Fruit fly (Drosophila melanogaster) whole organism, embryonic: Measurements from ENCODE around the gene Sec23.

Experiments
- B-H1 ChIP-seq: fragments of 200-800 bp; sonication (Bioruptor generic); IDR thresholded peaks from 3 replicates; pipeline ENCODE4 v1.3.6; 2022; ENCODE audit warnings: missing biosample characterization, missing genetic modification characterization
- CG1024 ChIP-seq: fragments of 200-800 bp; sonication (Bioruptor generic); IDR thresholded peaks from 2 replicates; pipeline ENCODE4 v1.3.6; 2022; ENCODE audit warnings: missing biosample characterization, missing genetic modification characterization
- CG11247 ChIP-seq: fragments of 200-800 bp; sonication (Bioruptor generic); IDR thresholded peaks from 2 replicates; pipeline ENCODE4 v1.3.6; 2022; ENCODE audit warnings: missing biosample characterization, missing genetic modification characterization
- CG11398 ChIP-seq: fragments of 200-800 bp; sonication (Bioruptor generic); optimal IDR thresholded peaks from 2 replicates; lab custom pipeline; 2016; ENCODE audit warnings: missing biosample characterization, missing genetic modification characterization
- CG13296 ChIP-seq: fragments of 200-800 bp; sonication (Bioruptor generic); optimal IDR thresholded peaks from 3 replicates; lab custom pipeline; 2018; ENCODE audit warnings: missing biosample characterization, mild to moderate bottlenecking, missing genetic modification characterization
- CG13424 ChIP-seq: fragments of 200-800 bp; sonication (Bioruptor generic); optimal IDR thresholded peaks from 2 replicates; lab custom pipeline; 2019; ENCODE audit warnings: missing biosample characterization, mild to moderate bottlenecking, missing genetic modification characterization, moderate library complexity
- CG15073 ChIP-seq: fragments of 200-800 bp; sonication (Bioruptor generic); optimal IDR thresholded peaks from 2 replicates; lab custom pipeline; 2016; ENCODE audit warnings: missing biosample characterization, missing genetic modification characterization
- CG15269 ChIP-seq: fragments of 200-800 bp; sonication (Bioruptor generic); optimal IDR thresholded peaks from 2 replicates; lab custom pipeline; 2018; ENCODE audit warnings: missing biosample characterization, mild to moderate bottlenecking, missing genetic modification characterization, moderate library complexity
- CG1602 ChIP-seq: fragments of 200-800 bp; sonication (Bioruptor generic); optimal IDR thresholded peaks from 3 replicates; lab custom pipeline; 2016; ENCODE audit warnings: missing biosample characterization, missing genetic modification characterization
- CG16779 ChIP-seq: fragments of 200-800 bp; sonication (Bioruptor generic); IDR thresholded peaks from 2 replicates; pipeline ENCODE4 v1.3.6; 2022; ENCODE audit warnings: missing biosample characterization, missing genetic modification characterization
- CG16815 ChIP-seq: fragments of 200-800 bp; sonication (Bioruptor generic); optimal IDR thresholded peaks from 3 replicates; lab custom pipeline; 2017; ENCODE audit warnings: missing biosample characterization, mild to moderate bottlenecking, missing genetic modification characterization
- CG17912 ChIP-seq: fragments of 200-800 bp; sonication (Bioruptor generic); optimal IDR thresholded peaks from 2 replicates; lab custom pipeline; 2018; ENCODE audit warnings: missing biosample characterization, mild to moderate bottlenecking, missing genetic modification characterization
- CG1792 ChIP-seq: fragments of 200-800 bp; sonication (Bioruptor generic); optimal IDR thresholded peaks from 2 replicates; lab custom pipeline; 2016; ENCODE audit warnings: missing biosample characterization, missing genetic modification characterization
- CG2129 ChIP-seq: fragments of 200-800 bp; sonication (Bioruptor generic); IDR thresholded peaks from 2 replicates; pipeline ENCODE4 v1.3.6; 2022; ENCODE audit warnings: missing biosample characterization, missing genetic modification characterization; ENCODE audit not compliant: partially characterized antibody
- CG3065 ChIP-seq: fragments of 200-800 bp; sonication (Bioruptor generic); optimal IDR thresholded peaks from 2 replicates; lab custom pipeline; 2016; ENCODE audit warnings: missing biosample characterization, missing genetic modification characterization
- CG32532 ChIP-seq: fragments of 200-800 bp; sonication (Bioruptor generic); IDR thresholded peaks from 2 replicates; pipeline ENCODE4 v1.3.6; 2022; ENCODE audit warnings: missing biosample characterization, missing genetic modification characterization
- CG34422 ChIP-seq: fragments of 200-800 bp; sonication (Bioruptor generic); IDR thresholded peaks from 3 replicates; pipeline ENCODE4 v1.3.6; 2022; ENCODE audit warnings: missing biosample characterization, missing genetic modification characterization
- CG43689 ChIP-seq: fragments of 200-800 bp; sonication (Bioruptor generic); IDR thresholded peaks from 2 replicates; pipeline ENCODE4 v1.3.6; 2022; ENCODE audit warnings: missing biosample characterization, missing genetic modification characterization
- CG5245 ChIP-seq: fragments of 200-800 bp; sonication (Bioruptor generic); optimal IDR thresholded peaks from 3 replicates; lab custom pipeline; 2016; ENCODE audit warnings: missing biosample characterization, missing genetic modification characterization
- CG7839 ChIP-seq: fragments of 200-800 bp; sonication (Bioruptor generic); optimal IDR thresholded peaks from 3 replicates; lab custom pipeline; 2018; ENCODE audit warnings: missing biosample characterization, mild to moderate bottlenecking, missing genetic modification characterization, moderate library complexity
- CG9215 ChIP-seq: fragments of 200-800 bp; sonication (Bioruptor generic); IDR thresholded peaks from 2 replicates; pipeline ENCODE4 v1.3.6; 2022; ENCODE audit warnings: missing biosample characterization, missing genetic modification characterization
- CG9437 ChIP-seq: fragments of 200-800 bp; sonication (Bioruptor generic); optimal IDR thresholded peaks from 2 replicates; lab custom pipeline; 2018; ENCODE audit warnings: missing biosample characterization, mild to moderate bottlenecking, missing genetic modification characterization
- Dfd ChIP-seq, 2 experiments: fragments of >200 bp; optimal IDR thresholded peaks; 2 replicates each; lab custom pipeline; 2017; ENCODE audit warnings: missing biosample characterization in 2 of 2, missing genetic modification characterization in 2 of 2
- E2f1 ChIP-seq: fragments of 200-800 bp; sonication (Bioruptor generic); IDR thresholded peaks from 2 replicates; pipeline ENCODE4 v1.3.6; 2022; ENCODE audit warnings: missing biosample characterization, missing genetic modification characterization
- Ets97D ChIP-seq: fragments of 200-800 bp; sonication (Bioruptor generic); optimal IDR thresholded peaks from 3 replicates; lab custom pipeline; 2016; ENCODE audit warnings: missing biosample characterization, missing genetic modification characterization
- Fer2 ChIP-seq: fragments of 200-800 bp; sonication (Bioruptor generic); optimal IDR thresholded peaks from 2 replicates; lab custom pipeline; 2018; ENCODE audit warnings: missing biosample characterization, mild to moderate bottlenecking, missing genetic modification characterization, moderate library complexity
- H2.0 ChIP-seq: fragments of 200-800 bp; sonication (Bioruptor generic); IDR thresholded peaks from 2 replicates; pipeline ENCODE4 v1.3.6; 2022; ENCODE audit warnings: missing biosample characterization, missing genetic modification characterization
- HLH3B ChIP-seq: fragments of 200-800 bp; sonication (Bioruptor generic); IDR thresholded peaks from 2 replicates; pipeline ENCODE4 v1.3.6; 2022; ENCODE audit warnings: missing biosample characterization, missing genetic modification characterization
- Lim3 ChIP-seq: fragments of 200-800 bp; sonication (Bioruptor generic); IDR thresholded peaks from 2 replicates; pipeline ENCODE4 v1.3.6; 2022; ENCODE audit warnings: missing biosample characterization, missing genetic modification characterization
- Pdp1 ChIP-seq, 2 experiments: fragments of 200-800 bp; sonication (Bioruptor generic); optimal IDR thresholded peaks; 3 replicates each; lab custom pipeline; 2016; ENCODE audit warnings: missing biosample characterization in 2 of 2, missing genetic modification characterization in 2 of 2, mild to moderate bottlenecking in 1 of 2, moderate library complexity in 1 of 2
- Scr ChIP-seq: fragments of 200-800 bp; sonication (Bioruptor generic); IDR thresholded peaks from 2 replicates; pipeline ENCODE4 v1.3.6; 2022; ENCODE audit warnings: missing biosample characterization, missing genetic modification characterization; ENCODE audit not compliant: partially characterized antibody
- Tbp ChIP-seq: fragments of >200 bp; optimal IDR thresholded peaks from 2 replicates; lab custom pipeline; 2018; ENCODE audit warnings: missing biosample characterization, missing genetic modification characterization
- ase ChIP-seq: fragments of 200-800 bp; sonication (Bioruptor generic); IDR thresholded peaks from 3 replicates; pipeline ENCODE4 v1.3.6; 2022; ENCODE audit warnings: missing biosample characterization, missing genetic modification characterization
- az2 ChIP-seq: fragments of 200-800 bp; sonication (Bioruptor generic); optimal IDR thresholded peaks from 3 replicates; lab custom pipeline; 2016; ENCODE audit warnings: missing biosample characterization, missing genetic modification characterization
- dmrt99B ChIP-seq: fragments of 200-800 bp; sonication (Bioruptor generic); optimal IDR thresholded peaks from 2 replicates; lab custom pipeline; 2018; ENCODE audit warnings: missing biosample characterization, mild to moderate bottlenecking, missing genetic modification characterization, moderate library complexity
- dysf ChIP-seq: fragments of 200-800 bp; sonication (Bioruptor generic); IDR thresholded peaks from 3 replicates; pipeline ENCODE4 v1.3.6; 2022; ENCODE audit warnings: missing biosample characterization, missing genetic modification characterization
- fu2 ChIP-seq: fragments of 200-800 bp; sonication (Bioruptor generic); optimal IDR thresholded peaks from 2 replicates; lab custom pipeline; 2016; ENCODE audit warnings: missing biosample characterization, missing genetic modification characterization
- grn ChIP-seq: fragments of 200-800 bp; sonication (Bioruptor generic); optimal IDR thresholded peaks from 3 replicates; lab custom pipeline; 2017; ENCODE audit warnings: missing biosample characterization, missing genetic modification characterization
- gt ChIP-seq: fragments of 200-800 bp; sonication (Bioruptor generic); IDR thresholded peaks from 2 replicates; pipeline ENCODE4 v1.3.6; 2022; ENCODE audit warnings: missing biosample characterization, missing genetic modification characterization
- h ChIP-seq: fragments of >200 bp; optimal IDR thresholded peaks from 2 replicates; lab custom pipeline; 2017
- her ChIP-seq: fragments of 200-800 bp; sonication (Bioruptor generic); optimal IDR thresholded peaks from 2 replicates; lab custom pipeline; 2016; ENCODE audit warnings: missing biosample characterization, missing genetic modification characterization
- mld ChIP-seq: fragments of 200-800 bp; sonication (Bioruptor generic); IDR thresholded peaks from 3 replicates; pipeline ENCODE4 v1.3.6; 2022; ENCODE audit warnings: missing biosample characterization, missing genetic modification characterization; ENCODE audit not compliant: partially characterized antibody
- oc ChIP-seq: fragments of 200-800 bp; sonication (Bioruptor generic); optimal IDR thresholded peaks from 2 replicates; lab custom pipeline; 2018; ENCODE audit warnings: missing biosample characterization, mild to moderate bottlenecking, missing genetic modification characterization, moderate library complexity
- pan ChIP-seq, 4 experiments: fragments of >200 bp in 3 of 4; fragments of 200-800 bp in 1 of 4; sonication (Bioruptor generic) in 1 of 4; optimal IDR thresholded peaks in 3 of 4; IDR thresholded peaks in 1 of 4; 2 replicates each; pipeline versions ENCODE4 v1.3.6 to Lab custom; 2017 to 2022; ENCODE audit warnings: missing biosample characterization in 2 of 4, missing genetic modification characterization in 2 of 4, mixed read lengths in 1 of 4
- pnt ChIP-seq: fragments of 200-800 bp; sonication (Bioruptor generic); optimal IDR thresholded peaks from 3 replicates; lab custom pipeline; 2016; ENCODE audit warnings: missing biosample characterization, missing genetic modification characterization
- schlank ChIP-seq: fragments of 200-800 bp; sonication (Bioruptor generic); optimal IDR thresholded peaks from 2 replicates; lab custom pipeline; 2018; ENCODE audit warnings: missing biosample characterization, mild to moderate bottlenecking, missing genetic modification characterization
- seq ChIP-seq: fragments of 200-800 bp; sonication (Bioruptor generic); IDR thresholded peaks from 2 replicates; pipeline ENCODE4 v1.3.6; 2022; ENCODE audit warnings: missing biosample characterization, missing genetic modification characterization
- tll ChIP-seq, 2 experiments: fragments of 200-800 bp in 1 of 2; fragments of >200 bp in 1 of 2; sonication (Bioruptor generic) in 1 of 2; optimal IDR thresholded peaks; 2 replicates each; lab custom pipeline; 2017 to 2019; ENCODE audit warnings: missing biosample characterization in 2 of 2, missing genetic modification characterization in 2 of 2, mild to moderate bottlenecking in 1 of 2, moderate library complexity in 1 of 2
- zf30C ChIP-seq: fragments of 200-800 bp; sonication (Bioruptor generic); optimal IDR thresholded peaks from 3 replicates; lab custom pipeline; 2018; ENCODE audit warnings: missing biosample characterization, mild to moderate bottlenecking, missing genetic modification characterization
- zfh2 ChIP-seq: fragments of 200-800 bp; sonication (Bioruptor generic); optimal IDR thresholded peaks from 2 replicates; lab custom pipeline; 2016; ENCODE audit warnings: missing biosample characterization, missing genetic modification characterization

Gene Sec23

DNA sequence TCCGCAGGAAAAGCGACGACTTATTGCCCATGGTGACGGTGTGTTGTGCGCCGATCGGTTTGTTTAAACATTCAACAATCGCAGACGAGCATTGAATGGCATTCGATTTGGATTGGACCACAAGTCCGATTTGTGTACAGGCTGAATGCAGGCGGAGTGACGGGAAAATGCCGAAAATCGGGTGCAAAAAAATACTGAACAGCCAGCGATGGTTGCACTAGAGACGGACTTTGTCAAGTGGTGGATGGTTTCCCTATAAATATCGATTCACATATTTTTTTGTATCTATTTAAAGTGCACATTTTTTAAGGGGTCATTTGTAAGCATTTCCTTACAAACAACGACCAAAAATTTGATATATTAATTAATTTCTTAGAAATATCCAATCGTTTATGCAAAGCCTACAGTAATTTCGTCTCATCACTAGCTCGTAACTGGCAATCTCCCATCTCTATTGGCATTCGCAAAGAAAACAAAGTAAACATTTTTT is 5.9 kb downstream of the Sec23 start, which contains the start of the genes elm and MED27 (continued):
- TF ChIP-seq Fer2 (tag; lab: Kevin White, UChicago) (peak; percentile 90), pnt (GFP tag; lab: Kevin White, UChicago) (peak; percentile 92), zf30C (GFP tag; lab: Kevin White, UChicago) (no peak), CG9215 (GFP tag; lab: Robert Waterston, UW) (peak; percentile 96), Lim3 (peak; percentile 81), H2.0 (GFP tag; lab: Robert Waterston, UW) (peak; percentile 93), CG1792 (GFP tag; lab: Kevin White, UChicago) (peak; percentile 73), CG3065 (GFP tag; lab: Kevin White, UChicago) (peak; percentile 78), Scr (GFP tag; lab: Robert Waterston, UW) (peak; percentile 98), CG1602 (GFP tag; lab: Kevin White, UChicago) (peak; percentile 96), CG11398 (GFP tag; lab: Kevin White, UChicago) (peak; percentile 67), HLH3B (GFP tag; lab: Robert Waterston, UW) (peak; percentile 91), mld (GFP tag; lab: Robert Waterston, UW) (peak; percentile 72), grn (GFP tag; lab: Kevin White, UChicago) (peak; percentile 25), CG16815 (GFP tag; lab: Kevin White, UChicago) (peak; percentile 94), tll (GFP tag; optimal IDR thresholded peaks at IDR 0.05; lab: Kevin White, UChicago) (peak; percentile 41 to 83), CG11247 (GFP tag; lab: Robert Waterston, UW) (peak; percentile 91), h (lab: Kevin White, UChicago) (no peak), her (GFP tag; lab: Kevin White, UChicago) (peak; percentile 73), dysf (GFP tag; lab: Robert Waterston, UW) (peak; percentile 94), CG43689 (GFP tag; lab: Robert Waterston, UW) (0 out of 2 replicates have a peak, but pooled peaks have one; percentile 52), CG16779 (GFP tag; lab: Robert Waterston, UW) (peak; percentile 25; the same call in 1 of the 2 replicates), ase (peak; percentile 88), CG13424 (tag; lab: Kevin White, UChicago) (peak; percentile 95), CG15269 (tag; lab: Kevin White, UChicago) (peak; percentile 90), oc (tag; lab: Kevin White, UChicago) (peak; percentile 67), fu2 (peak; percentile 91), CG1024 (GFP tag; lab: Robert Waterston, UW) (peak; percentile 60; the same call in 1 of the 2 replicates), Ets97D (GFP tag; lab: Kevin White, UChicago) (peak; percentile 91), seq (GFP tag; lab: Robert Waterston, UW) (peak; percentile 85), Pdp1 (GFP tag; optimal IDR thresholded peaks at IDR 0.05; lab: Kevin White, UChicago) (peak; percentile 91 to 96), CG2129 (GFP tag; lab: Robert Waterston, UW) (peak; percentile 97), dmrt99B (tag; lab: Kevin White, UChicago) (no peak), Tbp (GFP tag; lab: Kevin White, UChicago) (no peak), Dfd (GFP tag; optimal IDR thresholded peaks at IDR 0.05; lab: Kevin White, UChicago) (peak in 1 of 2 experiments; percentile 59), gt (GFP tag; lab: Robert Waterston, UW) (peak; percentile 85), pan (optimal IDR thresholded peaks at IDR 0.05; lab: Kevin White, UChicago) (no peak), pan (GFP tag; optimal IDR thresholded peaks at IDR 0.05 in 1 of 2, IDR thresholded peaks at IDR 0.05 in 1 of 2) (peak in 1 of 2 experiments; percentile 89), CG5245 (GFP tag; lab: Kevin White, UChicago) (peak; percentile 88), az2 (peak; percentile 96), CG7839 (peak; percentile 90), CG17912 (GFP tag; lab: Kevin White, UChicago) (no peak), CG13296 (GFP tag; lab: Kevin White, UChicago) (peak; percentile 81), B-H1 (peak; percentile 91), schlank (peak; percentile 53), CG15073 (peak; percentile 64), CG9437 (peak; percentile 75), E2f1 (GFP tag; lab: Robert Waterston, UW) (peak; percentile 92), CG32532 (GFP tag; lab: Robert Waterston, UW) (peak; percentile 94), CG34422 (peak; percentile 95), zfh2 (GFP tag; lab: Kevin White, UChicago) (peak; percentile 96)
